Worm (Caenorhabditis elegans) whole organism, dauer: ENCODE data around the gene trpp-12.

Experiments
- unc-62 ChIP-seq: sonication (generic microtip); optimal IDR thresholded peaks from 2 replicates; lab custom pipeline; 2017; ENCODE audit warnings: missing biosample characterization, missing genetic modification reagents, missing genetic modification characterization

Gene trpp-12

ce11 chrX:2409243-2409741, at the start of gene trpp-12, which contains the start of gene C43H6.12:
Gene trpp-12 (plus strand): TSS chrX:2409691.
Gene C43H6.12 (plus strand): TSS chrX:2409607.
- no peak for TF ChIP-seq unc-62 (GFP tag; lab: Kevin White, UChicago)

ce11 chrX:2359797-2360196, 49.7 kb upstream of the trpp-12 start, which contains the start of gene lgc-40:
Gene lgc-40 (plus strand): TSS chrX:2360097.
- TF ChIP-seq unc-62 (GFP tag; lab: Kevin White, UChicago), result no peak

- TF ChIP-seq unc-62 (GFP tag; lab: Kevin White, UChicago), result no peak
These were observed 46.6 kb upstream of the trpp-12 start for ce11 chrX:2362872-2363271.

- no peak for TF ChIP-seq unc-62 (GFP tag; lab: Kevin White, UChicago)
These were observed 44.7 kb upstream of the trpp-12 start for ce11 chrX:2364703-2365299.

ce11 chrX:2365890-2366289, 43.6 kb upstream of the trpp-12 start, which contains the start of gene T24D8.6:
Gene T24D8.6 (minus strand): TSS chrX:2365990.
- TF ChIP-seq unc-62 (GFP tag; lab: Kevin White, UChicago), result no peak

- TF ChIP-seq unc-62 (GFP tag; lab: Kevin White, UChicago), result no peak
These were observed 41.3 kb upstream of the trpp-12 start for ce11 chrX:2368042-2368814.

ce11 chrX:2369073-2369472, 40.4 kb upstream of the trpp-12 start:
- TF ChIP-seq unc-62 (GFP tag; lab: Kevin White, UChicago), result no peak

ce11 chrX:2370655-2371054, 38.8 kb upstream of the trpp-12 start:
- TF ChIP-seq unc-62 (GFP tag; lab: Kevin White, UChicago), result no peak

- no peak for TF ChIP-seq unc-62 (GFP tag; lab: Kevin White, UChicago)
These were observed 37.4 kb upstream of the trpp-12 start for ce11 chrX:2372134-2372533.

ce11 chrX:2375300-2376035, 34.0 kb upstream of the trpp-12 start, which contains the start of gene F47G3.3:
Gene F47G3.3 (plus strand): TSS chrX:2375985.
- no peak for TF ChIP-seq unc-62 (GFP tag; lab: Kevin White, UChicago)

- no peak for TF ChIP-seq unc-62 (GFP tag; lab: Kevin White, UChicago)
These were observed 28.7 kb upstream of the trpp-12 start for ce11 chrX:2380818-2381217.

ce11 chrX:2381282-2381681, 28.2 kb upstream of the trpp-12 start, which contains the start of gene F47G3.4:
Gene F47G3.4 (plus strand): TSS chrX:2381582.
- TF ChIP-seq unc-62 (GFP tag; lab: Kevin White, UChicago), result no peak

- no peak for TF ChIP-seq unc-62 (GFP tag; lab: Kevin White, UChicago)
These were observed 27.3 kb upstream of the trpp-12 start for ce11 chrX:2382227-2382626.

ce11 chrX:2385453-2385852, 24.0 kb upstream of the trpp-12 start, which contains the start of gene F47G3.1:
Gene F47G3.1 (plus strand): TSS chrX:2385753.
- no peak for TF ChIP-seq unc-62 (GFP tag; lab: Kevin White, UChicago)

ce11 chrX:2386922-2387566, 22.4 kb upstream of the trpp-12 start:
- no peak for TF ChIP-seq unc-62 (GFP tag; lab: Kevin White, UChicago)
